Worm (Caenorhabditis elegans) whole organism, L3 larva: ENCODE measurements around the gene klp-13.

Experiments
- R02D3.7 ChIP-seq: fragments of 150-350 bp; optimal IDR thresholded peaks from 2 replicates; lab custom pipeline; 2014; ENCODE audit warnings: missing biosample characterization, missing genetic modification characterization
- ZK546.5 ChIP-seq: sonication (generic microtip); optimal IDR thresholded peaks from 2 replicates; lab custom pipeline; 2017; ENCODE audit warnings: missing biosample characterization, missing genetic modification characterization
- aly-2 ChIP-seq: fragments of 150-350 bp; optimal IDR thresholded peaks from 2 replicates; lab custom pipeline; 2014; ENCODE audit warnings: missing biosample characterization, missing genetic modification characterization
- ama-1 ChIP-seq: fragments of 150-350 bp; optimal IDR thresholded peaks from 2 replicates; lab custom pipeline; 2018
- ceh-16 ChIP-seq: sonication (generic microtip); optimal IDR thresholded peaks from 2 replicates; lab custom pipeline; 2017; ENCODE audit warnings: missing biosample characterization, missing genetic modification characterization
- ceh-28 ChIP-seq: fragments of 150-350 bp; optimal IDR thresholded peaks from 2 replicates; lab custom pipeline; 2014; ENCODE audit warnings: missing biosample characterization, missing genetic modification reagents, missing genetic modification characterization
- ceh-82 ChIP-seq: fragments of 150-350 bp; optimal IDR thresholded peaks from 2 replicates; lab custom pipeline; 2014; ENCODE audit warnings: missing biosample characterization, missing genetic modification characterization
- ceh-9 ChIP-seq: sonication (generic microtip); optimal IDR thresholded peaks from 2 replicates; lab custom pipeline; 2018; ENCODE audit warnings: missing biosample characterization, missing genetic modification characterization
- daf-12 ChIP-seq: fragments of 150-350 bp; optimal IDR thresholded peaks from 2 replicates; lab custom pipeline; 2014; ENCODE audit warnings: missing biosample characterization, missing genetic modification reagents, missing genetic modification characterization
- egl-27 ChIP-seq: sonication (generic microtip); optimal IDR thresholded peaks from 4 replicates; lab custom pipeline; 2017; ENCODE audit warnings: missing biosample characterization, missing genetic modification reagents, missing genetic modification characterization
- egl-5 ChIP-seq: fragments of 150-350 bp; optimal IDR thresholded peaks from 2 replicates; lab custom pipeline; 2017; ENCODE audit warnings: missing biosample characterization, missing genetic modification reagents, missing genetic modification characterization, inconsistent platforms
- elt-2 ChIP-seq: sonication (generic microtip); optimal IDR thresholded peaks from 2 replicates; lab custom pipeline; 2016; ENCODE audit warnings: missing genetic modification reagents, mild to moderate bottlenecking, missing genetic modification characterization, missing compliant biosample characterization
- elt-3 ChIP-seq, 3 experiments: fragments of 150-350 bp in 1 of 3; sonication (generic microtip) in 2 of 3; optimal IDR thresholded peaks; 2 replicates in 2 of 3; 4 replicates in 1 of 3; lab custom pipeline; 2014 to 2017; ENCODE audit warnings: missing biosample characterization in 3 of 3, missing genetic modification characterization in 3 of 3
- eor-1 ChIP-seq, 2 experiments: fragments of 150-350 bp; optimal IDR thresholded peaks; 2 replicates each; lab custom pipeline; 2014 to 2018; ENCODE audit warnings: missing biosample characterization in 2 of 2, missing genetic modification characterization in 2 of 2
- fkh-10 ChIP-seq: sonication (generic microtip); optimal IDR thresholded peaks from 2 replicates; lab custom pipeline; 2017; ENCODE audit warnings: missing biosample characterization, missing genetic modification reagents, missing genetic modification characterization
- fkh-2 ChIP-seq: fragments of 150-350 bp; optimal IDR thresholded peaks from 2 replicates; lab custom pipeline; 2014; ENCODE audit warnings: missing biosample characterization, missing genetic modification reagents, missing genetic modification characterization
- hmg-11 ChIP-seq: sonication (generic microtip); optimal IDR thresholded peaks from 2 replicates; lab custom pipeline; 2016; ENCODE audit warnings: missing genetic modification characterization, missing compliant biosample characterization
- jun-1 ChIP-seq: fragments of 150-350 bp; optimal IDR thresholded peaks from 2 replicates; lab custom pipeline; 2014; ENCODE audit warnings: missing biosample characterization, missing genetic modification reagents, missing genetic modification characterization
- lin-15B ChIP-seq: fragments of 150-350 bp; optimal IDR thresholded peaks from 2 replicates; lab custom pipeline; 2014; ENCODE audit warnings: missing biosample characterization, missing genetic modification characterization
- lin-39 ChIP-seq: fragments of 150-350 bp; optimal IDR thresholded peaks from 2 replicates; lab custom pipeline; 2018; ENCODE audit warnings: missing biosample characterization, missing genetic modification reagents, missing genetic modification characterization
- lsy-12 ChIP-seq: sonication (generic microtip); optimal IDR thresholded peaks from 2 replicates; lab custom pipeline; 2016; ENCODE audit warnings: mild to moderate bottlenecking, missing genetic modification characterization, missing compliant biosample characterization
- mdl-1 ChIP-seq: fragments of 150-350 bp; optimal IDR thresholded peaks from 2 replicates; lab custom pipeline; 2014; ENCODE audit warnings: missing biosample characterization, missing genetic modification characterization
- nfya-1 ChIP-seq: sonication (generic microtip); optimal IDR thresholded peaks from 2 replicates; lab custom pipeline; 2017; ENCODE audit warnings: missing genetic modification characterization, mild to moderate bottlenecking, missing compliant biosample characterization, antibody characterized with exemption, moderate library complexity; ENCODE audit not compliant: insufficient read depth
- nhr-12 ChIP-seq: fragments of 150-350 bp; optimal IDR thresholded peaks from 2 replicates; lab custom pipeline; 2014; ENCODE audit warnings: missing biosample characterization, missing genetic modification characterization
- nhr-23 ChIP-seq: fragments of 150-350 bp; optimal IDR thresholded peaks from 2 replicates; lab custom pipeline; 2014; ENCODE audit warnings: missing biosample characterization, missing genetic modification reagents, missing genetic modification characterization
- nhr-237 ChIP-seq: fragments of 150-350 bp; optimal IDR thresholded peaks from 2 replicates; lab custom pipeline; 2014; ENCODE audit warnings: missing biosample characterization, missing genetic modification characterization
- nhr-25 ChIP-seq: sonication (generic microtip); optimal IDR thresholded peaks from 2 replicates; lab custom pipeline; 2017; ENCODE audit warnings: missing biosample characterization, missing genetic modification characterization
- nhr-28 ChIP-seq: fragments of 150-350 bp; optimal IDR thresholded peaks from 2 replicates; lab custom pipeline; 2014; ENCODE audit warnings: missing biosample characterization, missing genetic modification characterization
- nhr-43 ChIP-seq: sonication (generic microtip); optimal IDR thresholded peaks from 2 replicates; lab custom pipeline; 2016; ENCODE audit warnings: mild to moderate bottlenecking, missing genetic modification characterization, missing compliant biosample characterization; ENCODE audit not compliant: poor library complexity, severe bottlenecking
- nhr-76 ChIP-seq: fragments of 150-350 bp; sonication (generic microtip); optimal IDR thresholded peaks from 5 replicates; lab custom pipeline; 2014; ENCODE audit warnings: missing biosample characterization, missing genetic modification characterization
- nhr-77 ChIP-seq: fragments of 150-350 bp; optimal IDR thresholded peaks from 2 replicates; lab custom pipeline; 2014; ENCODE audit warnings: missing biosample characterization, missing genetic modification characterization
- pha-4 ChIP-seq: fragments of 150-350 bp; optimal IDR thresholded peaks from 2 replicates; lab custom pipeline; 2014; ENCODE audit warnings: missing biosample characterization, missing genetic modification reagents, missing genetic modification characterization
- pqm-1 ChIP-seq: fragments of 150-350 bp; optimal IDR thresholded peaks from 2 replicates; lab custom pipeline; 2017; ENCODE audit warnings: missing biosample characterization, missing genetic modification characterization, inconsistent platforms
- sea-2 ChIP-seq: fragments of 150-350 bp; sonication (generic microtip); optimal IDR thresholded peaks from 4 replicates; lab custom pipeline; 2014; ENCODE audit warnings: missing biosample characterization, missing genetic modification reagents, missing genetic modification characterization
- skn-1 ChIP-seq: fragments of 150-350 bp; optimal IDR thresholded peaks from 2 replicates; lab custom pipeline; 2014; ENCODE audit warnings: missing biosample characterization, missing genetic modification characterization
- snpc-4 ChIP-seq: fragments of 150-350 bp; optimal IDR thresholded peaks from 2 replicates; lab custom pipeline; 2014; ENCODE audit warnings: missing biosample characterization, missing genetic modification characterization
- tbx-2 ChIP-seq: sonication (generic microtip); optimal IDR thresholded peaks from 2 replicates; lab custom pipeline; 2016; ENCODE audit warnings: mild to moderate bottlenecking, missing genetic modification characterization, missing compliant biosample characterization
- unc-39 ChIP-seq: sonication (generic microtip); optimal IDR thresholded peaks from 4 replicates; lab custom pipeline; 2017; ENCODE audit warnings: missing biosample characterization, missing genetic modification characterization
- zag-1 ChIP-seq: fragments of 150-350 bp; optimal IDR thresholded peaks from 2 replicates; lab custom pipeline; 2014; ENCODE audit warnings: missing biosample characterization, missing genetic modification characterization
- ztf-4 ChIP-seq: fragments of 150-350 bp; optimal IDR thresholded peaks from 2 replicates; lab custom pipeline; 2014; ENCODE audit warnings: missing biosample characterization, missing genetic modification characterization

Gene klp-13

ce11 chrX:5944488-5944887 is 40.3 kb upstream of the klp-13 start, which contains the start of gene acs-17:
Gene acs-17, minus strand, starts transcription at chrX:5944510.
- TF ChIP-seq nhr-25 (peak; percentile 7), fkh-10 (GFP tag; lab: Kevin White, UChicago) (no peak), ztf-4 (tag; lab: Kevin White, UChicago) (no peak), lin-15B (no peak), nhr-28 (no peak)

ce11 chrX:5948769-5949168 is 36.0 kb upstream of the klp-13 start, which contains the start of gene mig-23:
Gene mig-23, minus strand, starts transcription at chrX:5948869.
- no peak for TF ChIP-seq nhr-77 (tag; lab: Kevin White, UChicago)
- no peak for TF ChIP-seq nhr-12 (tag; lab: Kevin White, UChicago)
- TF ChIP-seq egl-27 (tag; lab: Kevin White, UChicago): no peak
- no peak for TF ChIP-seq fkh-2 (tag; lab: Kevin White, UChicago)

ce11 chrX:5953174-5953573 is 31.6 kb upstream of the klp-13 start, which contains the start of the genes R07E4.5 and R07E4.3:
Gene R07E4.5, minus strand, starts transcription at chrX:5953174.
Gene R07E4.3, plus strand, starts transcription at chrX:5953458.
- no peak for TF ChIP-seq ceh-16 (tag; lab: Kevin White, UChicago)
- TF ChIP-seq lsy-12 (tag; lab: Kevin White, UChicago): no peak
- TF ChIP-seq eor-1 (tag; optimal IDR thresholded peaks at IDR 0.05; lab: Kevin White, UChicago): no peak
- no peak for TF ChIP-seq daf-12 (tag; lab: Kevin White, UChicago)
- TF ChIP-seq nhr-237 (tag; lab: Kevin White, UChicago): no peak
- TF ChIP-seq ceh-82 (tag; lab: Kevin White, UChicago): no peak
- TF ChIP-seq fkh-10 (GFP tag; lab: Kevin White, UChicago): no peak
- peak; percentile 81 for TF ChIP-seq egl-5 (tag; lab: Kevin White, UChicago)
- no peak for TF ChIP-seq ztf-4 (tag; lab: Kevin White, UChicago)
- TF ChIP-seq ZK546.5 (tag; lab: Kevin White, UChicago): no peak
- peak; percentile 86 for TF ChIP-seq nfya-1
- no peak for TF ChIP-seq fkh-2 (tag; lab: Kevin White, UChicago)
- TF ChIP-seq tbx-2: no peak
- TF ChIP-seq mdl-1: no peak
- TF ChIP-seq nhr-25: peak; percentile 82
- peak; percentile 90 for TF ChIP-seq pha-4 (tag; lab: Kevin White, UChicago)
- TF ChIP-seq ceh-9 (tag; lab: Kevin White, UChicago): no peak
- no peak for TF ChIP-seq zag-1
- peak; percentile 37 for TF ChIP-seq elt-2 (tag; lab: Kevin White, UChicago)
- peak; percentile 60 for TF ChIP-seq hmg-11 (tag; lab: Kevin White, UChicago)
- peak; percentile 91 for TF ChIP-seq lin-39 (tag; lab: Kevin White, UChicago)
- TF ChIP-seq snpc-4 (tag; lab: Kevin White, UChicago): peak; percentile 66
- TF ChIP-seq jun-1 (tag; lab: Kevin White, UChicago): no peak
- TF ChIP-seq lin-15B: peak; percentile 89
- TF ChIP-seq R02D3.7 (tag; lab: Kevin White, UChicago): peak; percentile 3
- TF ChIP-seq nhr-43 (tag; lab: Kevin White, UChicago): peak; percentile 60
- no peak for TF ChIP-seq nhr-77 (tag; lab: Kevin White, UChicago)
- TF ChIP-seq aly-2 (tag; lab: Kevin White, UChicago): no peak
- peak; percentile 39 for TF ChIP-seq pqm-1 (tag; lab: Kevin White, UChicago)
- no peak for TF ChIP-seq nhr-23 (tag; lab: Kevin White, UChicago)
- TF ChIP-seq ama-1 (lab: Kevin White, UChicago): no peak
- no peak for TF ChIP-seq elt-3 (tag; optimal IDR thresholded peaks at IDR 0.05; lab: Kevin White, UChicago)
- TF ChIP-seq ceh-28 (tag; lab: Kevin White, UChicago): no peak
- no peak for TF ChIP-seq skn-1
- TF ChIP-seq nhr-76 (tag; lab: Kevin White, UChicago): no peak
- TF ChIP-seq, all 47 proteins: peak for 12

ce11 chrX:5956130-5956529 is 28.7 kb upstream of the klp-13 start:
- TF ChIP-seq nhr-76 (tag; lab: Kevin White, UChicago): no peak
- TF ChIP-seq fkh-10 (GFP tag; lab: Kevin White, UChicago): no peak
- TF ChIP-seq ama-1 (lab: Kevin White, UChicago): no peak
- TF ChIP-seq nhr-25: no peak
- TF ChIP-seq ztf-4 (tag; lab: Kevin White, UChicago): no peak
- no peak for TF ChIP-seq zag-1
- no peak for TF ChIP-seq sea-2
- no peak for TF ChIP-seq lsy-12 (tag; lab: Kevin White, UChicago)
- no peak for TF ChIP-seq nhr-77 (tag; lab: Kevin White, UChicago)
- TF ChIP-seq unc-39 (tag; lab: Kevin White, UChicago): no peak
- no peak for TF ChIP-seq aly-2 (tag; lab: Kevin White, UChicago)
- TF ChIP-seq nhr-23 (tag; lab: Kevin White, UChicago): no peak
- no peak for TF ChIP-seq elt-3 (tag; optimal IDR thresholded peaks at IDR 0.05; lab: Kevin White, UChicago)
- TF ChIP-seq nhr-28: no peak
- TF ChIP-seq snpc-4 (tag; lab: Kevin White, UChicago): no peak
- no peak for TF ChIP-seq daf-12 (tag; lab: Kevin White, UChicago)
- TF ChIP-seq nhr-12 (tag; lab: Kevin White, UChicago): no peak
- TF ChIP-seq, all 47 proteins: peak for 0
